Fruit fly (Drosophila melanogaster) whole organism, prepupa: Measurements from ENCODE around the gene CG42450.

ENCODE experiments used
- CG10631 ChIP-seq: fragments of 200-800 bp; sonication (Bioruptor generic); optimal IDR thresholded peaks from 2 replicates; lab custom pipeline; 2016; ENCODE audit warnings: missing biosample characterization, missing genetic modification characterization
- CG11294 ChIP-seq: fragments of 200-800 bp; sonication (Bioruptor generic); IDR thresholded peaks from 2 replicates; pipeline ENCODE4 v1.3.6; 2022; ENCODE audit warnings: missing biosample characterization, missing genetic modification characterization
- CG11762 ChIP-seq: fragments of 200-800 bp; sonication (Bioruptor generic); optimal IDR thresholded peaks from 3 replicates; lab custom pipeline; 2016; ENCODE audit warnings: missing biosample characterization, missing genetic modification characterization; ENCODE audit not compliant: insufficient read depth
- CG11902 ChIP-seq: fragments of 200-800 bp; sonication (Bioruptor generic); optimal IDR thresholded peaks from 3 replicates; lab custom pipeline; 2016; ENCODE audit warnings: missing biosample characterization, missing genetic modification characterization
- CG15336 ChIP-seq: fragments of 200-800 bp; sonication (Bioruptor generic); IDR thresholded peaks from 2 replicates; pipeline ENCODE4 v1.3.6; 2022; ENCODE audit warnings: missing biosample characterization, missing genetic modification characterization
- CG3032 ChIP-seq: fragments of 200-800 bp; optimal IDR thresholded peaks from 2 replicates; lab custom pipeline; 2019; ENCODE audit warnings: missing biosample characterization, mild to moderate bottlenecking, missing genetic modification characterization, moderate library complexity
- CG31627 ChIP-seq: fragments of 200-800 bp; sonication (Bioruptor generic); optimal IDR thresholded peaks from 3 replicates; lab custom pipeline; 2016; ENCODE audit warnings: missing biosample characterization, missing genetic modification characterization
- CG32006 ChIP-seq: fragments of 200-800 bp; sonication (Bioruptor generic); optimal IDR thresholded peaks from 3 replicates; lab custom pipeline; 2017; ENCODE audit warnings: missing biosample characterization, mild to moderate bottlenecking, missing genetic modification characterization
- CG34406 ChIP-seq: fragments of 200-800 bp; sonication (Bioruptor generic); optimal IDR thresholded peaks from 3 replicates; lab custom pipeline; 2016; ENCODE audit warnings: missing biosample characterization, missing genetic modification characterization
- CG3919 ChIP-seq: fragments of 200-800 bp; sonication (Bioruptor generic); optimal IDR thresholded peaks from 3 replicates; lab custom pipeline; 2016; ENCODE audit warnings: missing biosample characterization, missing genetic modification characterization
- CG6163 ChIP-seq: fragments of 200-800 bp; sonication (Bioruptor generic); IDR thresholded peaks from 3 replicates; pipeline ENCODE4 v1.3.6; 2022; ENCODE audit warnings: missing biosample characterization, missing genetic modification characterization
- CG6792 ChIP-seq: fragments of 200-800 bp; sonication (Bioruptor generic); optimal IDR thresholded peaks from 3 replicates; lab custom pipeline; 2016; ENCODE audit warnings: missing biosample characterization, missing genetic modification characterization
- CG6854 ChIP-seq: fragments of 200-800 bp; sonication (Bioruptor generic); optimal IDR thresholded peaks from 2 replicates; lab custom pipeline; 2017; ENCODE audit warnings: missing biosample characterization, mild to moderate bottlenecking, missing genetic modification characterization
- CG7368 ChIP-seq: fragments of 200-800 bp; sonication (Bioruptor generic); optimal IDR thresholded peaks from 3 replicates; lab custom pipeline; 2016; ENCODE audit warnings: missing biosample characterization, missing genetic modification characterization
- CG8119 ChIP-seq: fragments of 200-800 bp; sonication (Bioruptor generic); IDR thresholded peaks from 3 replicates; pipeline ENCODE4 v1.3.6; 2022; ENCODE audit warnings: missing biosample characterization, missing genetic modification characterization
- CG8632 ChIP-seq: fragments of 200-800 bp; sonication (Bioruptor generic); optimal IDR thresholded peaks from 3 replicates; lab custom pipeline; 2016; ENCODE audit warnings: missing biosample characterization, missing genetic modification characterization
- Eip75B ChIP-seq: fragments of 200-800 bp; sonication (Bioruptor generic); optimal IDR thresholded peaks from 3 replicates; lab custom pipeline; 2016; ENCODE audit warnings: missing biosample characterization, missing genetic modification characterization
- Eip93F ChIP-seq: fragments of 200-800 bp; sonication (Bioruptor generic); optimal IDR thresholded peaks from 2 replicates; lab custom pipeline; 2016; ENCODE audit warnings: missing biosample characterization, mild to moderate bottlenecking, missing genetic modification characterization
- Ets21C ChIP-seq: fragments of 200-800 bp; sonication (Bioruptor generic); optimal IDR thresholded peaks from 3 replicates; lab custom pipeline; 2016; ENCODE audit warnings: missing biosample characterization, missing genetic modification characterization
- Ets96B ChIP-seq: fragments of 200-800 bp; optimal IDR thresholded peaks from 2 replicates; lab custom pipeline; 2019; ENCODE audit warnings: missing biosample characterization, mild to moderate bottlenecking, missing genetic modification characterization, moderate library complexity
- Hr39 ChIP-seq: fragments of 200-800 bp; sonication (Bioruptor generic); optimal IDR thresholded peaks from 2 replicates; lab custom pipeline; 2016; ENCODE audit warnings: missing biosample characterization, missing genetic modification characterization
- Met ChIP-seq: fragments of 200-800 bp; sonication (Bioruptor generic); optimal IDR thresholded peaks from 3 replicates; lab custom pipeline; 2016; ENCODE audit warnings: missing biosample characterization, missing genetic modification characterization
- OdsH ChIP-seq: fragments of 200-800 bp; sonication (Bioruptor generic); optimal IDR thresholded peaks from 3 replicates; lab custom pipeline; 2016; ENCODE audit warnings: missing biosample characterization, missing genetic modification characterization
- Sox14 ChIP-seq: fragments of 200-800 bp; sonication (Bioruptor generic); optimal IDR thresholded peaks from 3 replicates; lab custom pipeline; 2016; ENCODE audit warnings: missing biosample characterization, missing genetic modification characterization
- achi ChIP-seq: fragments of 200-800 bp; sonication (Bioruptor generic); optimal IDR thresholded peaks from 3 replicates; lab custom pipeline; 2016; ENCODE audit warnings: missing biosample characterization, missing genetic modification characterization
- cyc ChIP-seq: fragments of 200-800 bp; sonication (Bioruptor generic); optimal IDR thresholded peaks from 3 replicates; lab custom pipeline; 2016; ENCODE audit warnings: missing biosample characterization, missing genetic modification characterization
- dac ChIP-seq: fragments of 200-800 bp; sonication (Bioruptor generic); optimal IDR thresholded peaks from 2 replicates; lab custom pipeline; 2017; ENCODE audit warnings: missing biosample characterization, mild to moderate bottlenecking, missing genetic modification characterization
- dsx ChIP-seq: fragments of 200-800 bp; optimal IDR thresholded peaks from 3 replicates; lab custom pipeline; 2019; ENCODE audit warnings: missing biosample characterization, mild to moderate bottlenecking, missing genetic modification characterization, moderate library complexity; ENCODE audit not compliant: poor library complexity, severe bottlenecking
- eg ChIP-seq: fragments of 200-800 bp; sonication (Bioruptor generic); IDR thresholded peaks from 3 replicates; pipeline ENCODE4 v1.3.6; 2022; ENCODE audit warnings: missing biosample characterization, missing genetic modification characterization
- esn ChIP-seq: fragments of 200-800 bp; sonication (Bioruptor generic); optimal IDR thresholded peaks from 2 replicates; lab custom pipeline; 2016; ENCODE audit warnings: missing biosample characterization, mild to moderate bottlenecking, missing genetic modification characterization, moderate library complexity
- fkh ChIP-seq: fragments of 200-800 bp; sonication (Bioruptor generic); optimal IDR thresholded peaks from 3 replicates; lab custom pipeline; 2017; ENCODE audit warnings: missing biosample characterization, mild to moderate bottlenecking, missing genetic modification characterization, moderate library complexity
- net ChIP-seq: fragments of 200-800 bp; sonication (Bioruptor generic); optimal IDR thresholded peaks from 3 replicates; lab custom pipeline; 2016; ENCODE audit warnings: missing biosample characterization, missing genetic modification characterization
- pdm3 ChIP-seq: fragments of 200-800 bp; sonication (Bioruptor generic); optimal IDR thresholded peaks from 3 replicates; lab custom pipeline; 2016; ENCODE audit warnings: missing biosample characterization, missing genetic modification characterization
- salr ChIP-seq, 2 experiments: fragments of 200-800 bp; sonication (Bioruptor generic); optimal IDR thresholded peaks; 3 replicates each; lab custom pipeline; 2016 to 2018; ENCODE audit warnings: missing biosample characterization in 2 of 2, missing genetic modification characterization in 2 of 2, mild to moderate bottlenecking in 1 of 2
- spab ChIP-seq: fragments of 200-800 bp; sonication (Bioruptor generic); optimal IDR thresholded peaks from 2 replicates; lab custom pipeline; 2017; ENCODE audit warnings: missing biosample characterization, mild to moderate bottlenecking, missing genetic modification characterization, missing genetic modification reagents
- svp ChIP-seq: fragments of 200-800 bp; sonication (Bioruptor generic); peaks from one replicate; lab custom pipeline; 2016; ENCODE audit warnings: missing biosample characterization, missing genetic modification characterization
- topi ChIP-seq: fragments of 200-800 bp; sonication (Bioruptor generic); optimal IDR thresholded peaks from 3 replicates; lab custom pipeline; 2016; ENCODE audit warnings: missing biosample characterization, missing genetic modification characterization

Gene CG42450

DNA sequence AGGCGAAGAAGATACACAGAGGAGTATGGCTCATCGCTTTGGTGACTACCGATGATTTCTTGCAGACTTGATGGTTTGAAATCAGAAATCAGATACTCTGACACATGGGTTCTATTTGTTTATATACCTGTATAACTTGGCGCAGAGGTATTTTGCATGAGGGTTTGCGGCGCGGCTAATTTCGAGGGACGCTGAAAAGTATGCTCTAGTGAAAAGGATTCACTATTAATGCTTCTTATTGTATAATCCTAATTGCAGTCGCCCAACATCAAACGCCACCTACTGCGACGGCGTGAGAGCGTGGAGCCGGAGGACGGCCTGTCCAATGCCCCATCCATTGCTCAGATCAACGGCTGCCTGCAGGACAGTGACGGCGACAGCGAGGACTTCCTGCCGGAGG is 8.1 kb upstream of the CG42450 start:
- TF ChIP-seq Eip75B (GFP tag; lab: Kevin White, UChicago) (no peak), achi (GFP tag; lab: Kevin White, UChicago) (no peak), spab (GFP tag; lab: Kevin White, UChicago) (no peak), esn (GFP tag; lab: Kevin White, UChicago) (no peak), salr (GFP tag; optimal IDR thresholded peaks at IDR 0.05; lab: Kevin White, UChicago) (no peak), CG8119 (GFP tag; lab: Robert Waterston, UW) (no peak), CG31627 (no peak), Met (GFP tag; lab: Kevin White, UChicago) (no peak), CG32006 (GFP tag; lab: Kevin White, UChicago) (no peak), CG11294 (no peak), svp (no peak), Hr39 (GFP tag; lab: Kevin White, UChicago) (no peak), pdm3 (GFP tag; lab: Kevin White, UChicago) (no peak), CG11762 (GFP tag; lab: Kevin White, UChicago) (no peak), net (no peak), CG15336 (no peak)

DNA sequence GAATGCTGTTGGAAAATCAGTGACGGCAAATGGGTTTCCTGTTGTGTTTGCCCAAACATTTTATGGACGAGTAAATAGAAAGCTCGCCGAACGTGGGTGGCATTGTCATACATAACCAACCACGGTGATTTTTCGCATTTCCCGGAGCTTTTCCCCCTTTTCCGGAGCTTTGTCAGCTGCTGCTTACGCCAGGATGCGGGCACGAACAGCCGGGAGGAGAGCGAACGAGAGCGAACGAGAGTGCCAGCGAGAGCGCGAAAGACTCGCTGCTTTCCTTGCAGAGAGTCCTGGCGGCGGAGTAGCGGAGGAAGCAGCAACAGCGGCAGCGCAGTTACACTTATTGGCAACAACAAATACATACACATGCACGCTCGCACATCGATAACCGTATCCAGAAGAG is 6.7 kb upstream of the CG42450 start, which contains the start of gene CG7058:
TSS of gene CG7058 (plus strand) at position 330 of the 400 bp plus-strand sequence.
- no peak for TF ChIP-seq dsx
- no peak for TF ChIP-seq CG8632 (GFP tag; lab: Kevin White, UChicago)
- no peak for TF ChIP-seq CG10631
- TF ChIP-seq CG3919 (GFP tag; lab: Kevin White, UChicago) = no peak
- no peak for TF ChIP-seq OdsH (GFP tag; lab: Kevin White, UChicago)
- no peak for TF ChIP-seq topi (GFP tag; lab: Kevin White, UChicago)
- no peak for TF ChIP-seq svp
- no peak for TF ChIP-seq CG31627
- no peak for TF ChIP-seq Eip75B (GFP tag; lab: Kevin White, UChicago)
- TF ChIP-seq CG11902 (GFP tag; lab: Kevin White, UChicago) = no peak
- no peak for TF ChIP-seq CG34406
- TF ChIP-seq Ets21C = no peak
- no peak for TF ChIP-seq eg (GFP tag; lab: Robert Waterston, UW)
- TF ChIP-seq Eip93F (GFP tag; lab: Kevin White, UChicago) = no peak
- no peak for TF ChIP-seq cyc (GFP tag; lab: Kevin White, UChicago)
- TF ChIP-seq CG7368 = no peak
- TF ChIP-seq CG15336 = no peak
- no peak for TF ChIP-seq CG6792
- TF ChIP-seq fkh = no peak
- TF ChIP-seq, all 60 proteins: peak for 0

DNA sequence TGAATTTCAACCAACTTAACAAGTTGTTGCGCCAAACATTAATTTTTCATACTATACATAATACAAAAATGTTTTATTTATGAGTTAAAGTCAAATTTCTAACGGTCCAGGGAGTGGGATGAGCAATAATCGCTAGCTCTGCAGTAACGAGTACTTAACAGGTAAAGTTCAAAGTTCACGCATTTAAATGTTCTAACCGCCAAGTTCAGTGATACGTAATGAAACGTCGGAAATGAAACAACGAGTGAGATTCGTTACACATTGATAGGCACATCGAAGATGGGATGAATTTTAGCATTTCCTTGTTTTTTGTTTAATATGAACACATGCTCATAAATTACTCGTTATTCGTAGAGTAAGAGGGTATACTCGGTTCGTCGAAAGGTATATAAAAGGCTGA is 986 bp upstream of the CG42450 start:
- no peak for TF ChIP-seq dac
- no peak for TF ChIP-seq CG11902 (GFP tag; lab: Kevin White, UChicago)
- TF ChIP-seq Ets96B (tag; lab: Kevin White, UChicago) = no peak
- TF ChIP-seq Eip93F (GFP tag; lab: Kevin White, UChicago) = no peak
- no peak for TF ChIP-seq CG7368
- no peak for TF ChIP-seq CG3032 (tag; lab: Kevin White, UChicago)
- no peak for TF ChIP-seq Sox14
- no peak for TF ChIP-seq CG3919 (GFP tag; lab: Kevin White, UChicago)
- no peak for TF ChIP-seq CG31627
- TF ChIP-seq CG6163 (GFP tag; lab: Robert Waterston, UW) = no peak
- no peak for TF ChIP-seq fkh
- no peak for TF ChIP-seq CG6854 (GFP tag; lab: Kevin White, UChicago)
- TF ChIP-seq OdsH (GFP tag; lab: Kevin White, UChicago) = no peak

DNA sequence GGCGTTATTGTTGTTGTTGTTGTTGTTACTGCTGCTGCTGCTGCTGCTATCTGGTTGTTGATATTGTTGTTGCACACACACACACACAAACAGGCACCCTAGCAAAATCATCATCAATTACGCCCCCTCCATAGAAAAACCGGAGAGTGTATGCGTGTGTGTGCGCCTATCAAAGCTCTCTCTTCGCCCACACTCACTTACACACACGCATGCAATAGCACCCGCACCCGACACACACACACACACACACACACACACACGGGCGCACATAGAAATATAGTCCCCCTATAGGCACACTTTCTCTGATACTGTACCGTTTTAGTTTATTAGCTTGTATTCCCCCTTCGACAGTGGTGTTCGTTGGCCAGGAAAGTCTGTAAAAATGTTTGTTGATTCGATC is 1.3 kb downstream of the CG42450 start:
- no peak for TF ChIP-seq CG34406
